Fruit fly (Drosophila melanogaster): ENCODE data around the gene CG14624.

CG14624 gene

dm6 chrX:1171018-1171417 lies 35.5 kb upstream of the CG14624 start (continued):
- TF ChIP-seq CG3163 (GFP tag; optimal IDR thresholded peaks at IDR 0.05): no peak
- peak; percentile 50 for TF ChIP-seq CG10209 (GFP tag; optimal IDR thresholded peaks at IDR 0.05)
- no peak for TF ChIP-seq corto (GFP tag; optimal IDR thresholded peaks at IDR 0.05)
- peak; percentile 33 to 49 for TF ChIP-seq Pdp1 (GFP tag; optimal IDR thresholded peaks at IDR 0.05)
- TF ChIP-seq CG30403 (GFP tag; optimal IDR thresholded peaks at IDR 0.05): peak; percentile 70
- no peak for TF ChIP-seq CG11085 (GFP tag; IDR thresholded peaks at IDR 0.05)
- no peak for TF ChIP-seq CG1832 (GFP tag; optimal IDR thresholded peaks at IDR 0.05)
- TF ChIP-seq Trl (optimal IDR thresholded peaks at IDR 0.05): no peak
- TF ChIP-seq Trl (GFP tag; optimal IDR thresholded peaks at IDR 0.05): peak; percentile 21
- peak; percentile 35 for TF ChIP-seq CG9437 (GFP tag; optimal IDR thresholded peaks at IDR 0.05)
- peak; percentile 51 for TF ChIP-seq CG18262 (tag; optimal IDR thresholded peaks at IDR 0.05)
- TF ChIP-seq slp2 (GFP tag; optimal IDR thresholded peaks at IDR 0.05): peak; percentile 7
- TF ChIP-seq Oaz (GFP tag; IDR thresholded peaks at IDR 0.05): no peak
- TF ChIP-seq gro (GFP tag; optimal IDR thresholded peaks at IDR 0.05): no peak
- TF ChIP-seq dmrt11E (tag; optimal IDR thresholded peaks at IDR 0.05): peak; percentile 27
- TF ChIP-seq disco-r (GFP tag; optimal IDR thresholded peaks at IDR 0.05): no peak
- TF ChIP-seq crol (GFP tag; IDR thresholded peaks at IDR 0.05): no peak
- TF ChIP-seq ro (GFP tag; IDR thresholded peaks at IDR 0.05): no peak
- no peak for TF ChIP-seq dimm (GFP tag; IDR thresholded peaks at IDR 0.05)
- TF ChIP-seq CG17829 (tag; optimal IDR thresholded peaks at IDR 0.05): peak; percentile 32
- TF ChIP-seq Stat92E (GFP tag; optimal IDR thresholded peaks at IDR 0.05): no peak
- TF ChIP-seq CoRest (tag; optimal IDR thresholded peaks at IDR 0.05): peak; percentile 65
- no peak for TF ChIP-seq Hey (tag; optimal IDR thresholded peaks at IDR 0.05)
- no peak for TF ChIP-seq repo (GFP tag; optimal IDR thresholded peaks at IDR 0.05)
- TF ChIP-seq PHDP (tag; optimal IDR thresholded peaks at IDR 0.05): peak; percentile 58
- TF ChIP-seq Sox102F (GFP tag; optimal IDR thresholded peaks at IDR 0.05): peak; percentile 33
- no peak for TF ChIP-seq cad (GFP tag; optimal IDR thresholded peaks at IDR 0.05)
- TF ChIP-seq TFAM (GFP tag; optimal IDR thresholded peaks at IDR 0.05): no peak
- no peak for TF ChIP-seq Nf-YA (GFP tag; IDR thresholded peaks at IDR 0.05)
- no peak for TF ChIP-seq CG14860 (GFP tag; IDR thresholded peaks at IDR 0.05; ENCODE audit: partially characterized antibody)
- no peak for TF ChIP-seq ase (GFP tag; IDR thresholded peaks at IDR 0.05)
- peak; percentile 41 for TF ChIP-seq ind (GFP tag; optimal IDR thresholded peaks at IDR 0.05)
- TF ChIP-seq Lhr (GFP tag; optimal IDR thresholded peaks at IDR 0.05): no peak
- TF ChIP-seq lov (optimal IDR thresholded peaks at IDR 0.05): no peak
- no peak for TF ChIP-seq lov (GFP tag; IDR thresholded peaks at IDR 0.05)
- no peak for TF ChIP-seq MESR4 (GFP tag; optimal IDR thresholded peaks at IDR 0.05)
- peak; percentile 47 for TF ChIP-seq NfI (GFP tag; optimal IDR thresholded peaks at IDR 0.05)
- no peak for TF ChIP-seq CG6254 (GFP tag; optimal IDR thresholded peaks at IDR 0.05)
- TF ChIP-seq Mes4 (GFP tag; optimal IDR thresholded peaks at IDR 0.05): no peak
- no peak for TF ChIP-seq shn (GFP tag; optimal IDR thresholded peaks at IDR 0.05)
- TF ChIP-seq zfh1 (GFP tag; IDR thresholded peaks at IDR 0.05): no peak
- TF ChIP-seq phol (tag; optimal IDR thresholded peaks at IDR 0.05): no peak
- TF ChIP-seq CG11695 (GFP tag; IDR thresholded peaks at IDR 0.05): peak; percentile 50; the same call in 1 of the 3 replicates
- peak; percentile 5 for TF ChIP-seq CG12104 (GFP tag; optimal IDR thresholded peaks at IDR 0.05)
- peak; percentile 17 for TF ChIP-seq ems (GFP tag; optimal IDR thresholded peaks at IDR 0.05)
- no peak for TF ChIP-seq sc (optimal IDR thresholded peaks at IDR 0.05)
- TF ChIP-seq sc (GFP tag; optimal IDR thresholded peaks at IDR 0.05): no peak
- TF ChIP-seq kni (GFP tag; optimal IDR thresholded peaks at IDR 0.05): no peak
- TF ChIP-seq CG9727 (GFP tag; optimal IDR thresholded peaks at IDR 0.05): peak; percentile 59
- TF ChIP-seq vvl (GFP tag; IDR thresholded peaks at IDR 0.05): peak; percentile 34; the same call in 1 of the 2 replicates
- no peak for TF ChIP-seq CG8281 (tag; optimal IDR thresholded peaks at IDR 0.05)
- TF ChIP-seq CG11504 (tag; optimal IDR thresholded peaks at IDR 0.05): peak; percentile 71
